Worm (Caenorhabditis elegans) whole organism, L4 larva: ENCODE measurements around the gene fbxa-35.

Experiments
- ama-1 ChIP-seq: fragments of 150-350 bp; optimal IDR thresholded peaks from 2 replicates; lab custom pipeline; 2014; ENCODE audit warnings: inconsistent platforms, mixed read lengths
- ctbp-1 ChIP-seq: fragments of 200-800 bp; sonication (Bioruptor generic); IDR thresholded peaks from 2 replicates; pipeline ENCODE4 v1.3.6; 2022; ENCODE audit warnings: missing genetic modification reagents, missing genetic modification characterization, missing compliant biosample characterization
- daf-19 ChIP-seq: fragments of 200-800 bp; sonication (Bioruptor generic); conservative IDR thresholded peaks from 2 replicates; pipeline ENCODE4 v1.3.6; 2022; ENCODE audit warnings: missing genetic modification characterization, missing compliant biosample characterization
- egl-27 ChIP-seq: sonication (generic microtip); optimal IDR thresholded peaks from 3 replicates; lab custom pipeline; 2017; ENCODE audit warnings: missing biosample characterization, missing genetic modification reagents, missing genetic modification characterization
- madf-9 ChIP-seq: fragments of 200-800 bp; sonication (Bioruptor generic); conservative IDR thresholded peaks from 2 replicates; pipeline ENCODE4 v1.3.6; 2022; ENCODE audit warnings: missing genetic modification reagents, missing genetic modification characterization, missing compliant biosample characterization
- mep-1 ChIP-seq: fragments of 150-350 bp; sonication (generic microtip); optimal IDR thresholded peaks from 3 replicates; lab custom pipeline; 2014; ENCODE audit warnings: missing biosample characterization, missing genetic modification characterization
- nhr-28 ChIP-seq: fragments of 150-350 bp; optimal IDR thresholded peaks from 2 replicates; lab custom pipeline; 2014; ENCODE audit warnings: missing biosample characterization, missing genetic modification characterization
- nhr-77 ChIP-seq: fragments of 150-350 bp; optimal IDR thresholded peaks from 2 replicates; lab custom pipeline; 2014; ENCODE audit warnings: missing biosample characterization, missing genetic modification characterization
- pqm-1 ChIP-seq: sonication (generic microtip); optimal IDR thresholded peaks from 2 replicates; lab custom pipeline; 2017; ENCODE audit warnings: missing biosample characterization, missing genetic modification characterization
- skn-1 ChIP-seq: fragments of 150-350 bp; optimal IDR thresholded peaks from 2 replicates; lab custom pipeline; 2014; ENCODE audit warnings: missing biosample characterization, missing genetic modification characterization
- spr-3 ChIP-seq: fragments of 200-800 bp; sonication (Bioruptor generic); optimal IDR thresholded peaks from 2 replicates; lab custom pipeline; 2018; ENCODE audit warnings: mild to moderate bottlenecking, missing genetic modification characterization, missing compliant biosample characterization
- unc-62 ChIP-seq, 3 experiments: fragments of 150-350 bp in 1 of 3; sonication (generic microtip); optimal IDR thresholded peaks in 2 of 3; peaks in 1 of 3; 1 replicate in 1 of 3; 2 replicates in 2 of 3; lab custom pipeline; 2014 to 2017; ENCODE audit warnings: missing biosample characterization in 3 of 3, missing genetic modification characterization in 3 of 3, missing genetic modification reagents in 3 of 3, missing genotype in 1 of 3
- zag-1 ChIP-seq: fragments of 150-350 bp; optimal IDR thresholded peaks from 2 replicates; lab custom pipeline; 2014; ENCODE audit warnings: missing biosample characterization, missing genetic modification characterization

DNA sequence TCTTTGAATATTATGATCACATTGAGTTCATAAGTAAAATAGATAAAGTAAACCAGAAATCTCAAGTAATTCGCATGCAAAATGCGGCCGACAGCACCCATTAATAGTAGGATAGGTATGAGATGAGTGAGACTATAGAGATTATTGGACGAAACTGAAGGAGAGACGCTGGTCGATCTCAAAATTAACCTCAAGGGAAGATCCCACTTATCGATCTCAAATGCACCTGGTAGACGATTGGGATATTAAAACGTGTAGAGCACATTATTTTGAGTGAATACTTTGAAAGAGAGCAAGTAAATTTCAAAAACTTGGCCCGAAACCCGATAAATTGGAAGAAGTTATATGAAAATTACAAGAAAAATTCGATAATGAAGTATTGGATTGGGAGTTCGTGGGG, 50.2 kb downstream of the fbxa-35 start, which contains the start of gene Y82E9BL.6:
- TF ChIP-seq nhr-77 (tag; lab: Kevin White, UChicago) (no peak), daf-19 (no peak), skn-1 (tag; lab: Kevin White, UChicago) (no peak), pqm-1 (tag; lab: Kevin White, UChicago) (no peak), zag-1 (no peak), mep-1 (no peak), unc-62 (GFP tag; optimal IDR thresholded peaks at IDR 0.05 in 1 of 2; lab: Kevin White, UChicago) (no peak), unc-62 (tag; optimal IDR thresholded peaks at IDR 0.05; lab: Kevin White, UChicago) (no peak), madf-9 (no peak), nhr-28 (tag; lab: Kevin White, UChicago) (no peak), ama-1 (lab: Kevin White, UChicago) (no peak), spr-3 (GFP tag; lab: Kevin White, UChicago) (no peak), ctbp-1 (GFP tag; lab: Robert Waterston, UW) (no peak), egl-27 (tag; lab: Kevin White, UChicago) (no peak)
